Worm (Caenorhabditis elegans) whole organism, midembryonic: Measurements from ENCODE around the gene npp-24.

Source experiments
- ztf-23 ChIP-seq: fragments of 200-800 bp; sonication (Bioruptor generic); IDR thresholded peaks from 2 replicates; pipeline ENCODE4 v1.3.6; 2022; ENCODE audit warnings: missing genetic modification reagents, missing genetic modification characterization, missing compliant biosample characterization
- ztf-29 ChIP-seq: fragments of 200-800 bp; sonication (Bioruptor generic); IDR thresholded peaks from 2 replicates; pipeline ENCODE4 v1.3.6; 2022; ENCODE audit warnings: missing genetic modification reagents, missing genetic modification characterization, missing compliant biosample characterization

ce11 chrII:5473946-5474423 is 31.7 kb upstream of the npp-24 start, which contains the start of gene mrps-16:
- no peak for TF ChIP-seq ztf-23 (GFP tag; lab: Robert Waterston, UW)
- TF ChIP-seq ztf-29 (GFP tag; lab: Robert Waterston, UW): no peak
